Fruit fly (Drosophila melanogaster): Measurements from ENCODE around the gene Lip3.
A peak's percentile ranks its signal among the peaks of the same experiment; 100 is the strongest.

Lip3 gene

dm6 chr3R:13400902-13401721, 29.4 kb upstream of the Lip3 start (continued):
- peak; percentile 91 for TF ChIP-seq fd59A (GFP tag; optimal IDR thresholded peaks at IDR 0.05)
- TF ChIP-seq CG31627 (GFP tag; optimal IDR thresholded peaks at IDR 0.05), result peak; percentile 93
- peak; percentile 93 for TF ChIP-seq CG6808 (GFP tag; optimal IDR thresholded peaks at IDR 0.05)
- TF ChIP-seq CG6792 (GFP tag; optimal IDR thresholded peaks at IDR 0.05), result peak; percentile 94
- TF ChIP-seq CG4318 (GFP tag; optimal IDR thresholded peaks at IDR 0.05), result peak; percentile 91
- TF ChIP-seq CG32006 (GFP tag; optimal IDR thresholded peaks at IDR 0.05), result peak; percentile 97
- TF ChIP-seq CG15336 (GFP tag; IDR thresholded peaks at IDR 0.05), result peak; percentile 93
- TF ChIP-seq CG6163 (GFP tag; IDR thresholded peaks at IDR 0.05), result peak; percentile 88
- peak; percentile 96 for TF ChIP-seq CG34406 (GFP tag; optimal IDR thresholded peaks at IDR 0.05)
- TF ChIP-seq CG11762 (GFP tag; optimal IDR thresholded peaks at IDR 0.05; ENCODE audit: insufficient read depth), result peak; percentile 83

dm6 chr3R:13397535-13397934, 25.8 kb upstream of the Lip3 start, which contains the start of gene CG14377:
Gene CG14377, plus strand, starts transcription at chr3R:13397835.
- TF ChIP-seq ss (GFP tag; optimal IDR thresholded peaks at IDR 0.05) (no peak), CG11294 (GFP tag; IDR thresholded peaks at IDR 0.05) (no peak), CG6163 (GFP tag; IDR thresholded peaks at IDR 0.05) (no peak), Sox15 (GFP tag; optimal IDR thresholded peaks at IDR 0.05) (no peak), Eip93F (GFP tag; optimal IDR thresholded peaks at IDR 0.05) (no peak), achi (GFP tag; optimal IDR thresholded peaks at IDR 0.05) (no peak), Sox14 (GFP tag; optimal IDR thresholded peaks at IDR 0.05) (no peak)

dm6 chr3R:13397040-13397439, 25.3 kb upstream of the Lip3 start, which contains the start of gene CG14374:
Gene CG14374, minus strand, starts transcription at chr3R:13397140.
- TF ChIP-seq CG10631 (GFP tag; optimal IDR thresholded peaks at IDR 0.05) (no peak), CG10669 (GFP tag; optimal IDR thresholded peaks at IDR 0.05) (no peak), achi (GFP tag; optimal IDR thresholded peaks at IDR 0.05) (no peak), Sox15 (GFP tag; optimal IDR thresholded peaks at IDR 0.05) (no peak), pdm3 (GFP tag; optimal IDR thresholded peaks at IDR 0.05) (no peak), Eip78C (GFP tag) (no peak), CG6854 (GFP tag; optimal IDR thresholded peaks at IDR 0.05) (no peak), salr (GFP tag; optimal IDR thresholded peaks at IDR 0.05) (no peak), lz (GFP tag; optimal IDR thresholded peaks at IDR 0.05) (no peak), Met (GFP tag; optimal IDR thresholded peaks at IDR 0.05) (no peak), dsx (GFP tag; optimal IDR thresholded peaks at IDR 0.05; ENCODE audit: poor library complexity, severe bottlenecking) (no peak)

dm6 chr3R:13395133-13395532, 23.4 kb upstream of the Lip3 start, which contains the start of gene CCHa2:
Gene CCHa2, minus strand, starts transcription at chr3R:13395197.
- TF ChIP-seq CG8119 (GFP tag; IDR thresholded peaks at IDR 0.05), result no peak
- no peak for TF ChIP-seq CG3032 (tag; optimal IDR thresholded peaks at IDR 0.05)
- TF ChIP-seq Sox102F (GFP tag; optimal IDR thresholded peaks at IDR 0.05), result no peak
- no peak for TF ChIP-seq topi (GFP tag; optimal IDR thresholded peaks at IDR 0.05)
- TF ChIP-seq spab (GFP tag; optimal IDR thresholded peaks at IDR 0.05), result no peak
- no peak for TF ChIP-seq pdm3 (GFP tag; optimal IDR thresholded peaks at IDR 0.05)
- TF ChIP-seq Lpt (GFP tag; optimal IDR thresholded peaks at IDR 0.05), result no peak
- no peak for TF ChIP-seq CG10631 (GFP tag; optimal IDR thresholded peaks at IDR 0.05)
- TF ChIP-seq dac (GFP tag; optimal IDR thresholded peaks at IDR 0.05), result no peak
- no peak for TF ChIP-seq CG34406 (GFP tag; optimal IDR thresholded peaks at IDR 0.05)
- TF ChIP-seq CG6808 (GFP tag; optimal IDR thresholded peaks at IDR 0.05), result no peak
- TF ChIP-seq fkh (GFP tag; optimal IDR thresholded peaks at IDR 0.05), result no peak
- TF ChIP-seq esn (GFP tag; optimal IDR thresholded peaks at IDR 0.05), result no peak
- TF ChIP-seq achi (GFP tag; optimal IDR thresholded peaks at IDR 0.05), result no peak
- TF ChIP-seq CG6276 (GFP tag; optimal IDR thresholded peaks at IDR 0.05), result no peak

Data from whole organism, prepupa.